Fruit fly (Drosophila melanogaster) Kc167 (cell line): Measurements from ENCODE around the gene CG6843.

Experiments
- Myc ChIP-seq: fragments of >200 bp; optimal IDR thresholded peaks from 2 replicates; lab custom pipeline; 2017; ENCODE audit warnings: missing external identifiers
- h ChIP-seq: fragments of >200 bp; optimal IDR thresholded peaks from 3 replicates; lab custom pipeline; 2018; ENCODE audit warnings: missing external identifiers
- psq ChIP-seq: fragments of >200 bp; optimal IDR thresholded peaks from 2 replicates; lab custom pipeline; 2017; ENCODE audit warnings: missing external identifiers

DNA sequence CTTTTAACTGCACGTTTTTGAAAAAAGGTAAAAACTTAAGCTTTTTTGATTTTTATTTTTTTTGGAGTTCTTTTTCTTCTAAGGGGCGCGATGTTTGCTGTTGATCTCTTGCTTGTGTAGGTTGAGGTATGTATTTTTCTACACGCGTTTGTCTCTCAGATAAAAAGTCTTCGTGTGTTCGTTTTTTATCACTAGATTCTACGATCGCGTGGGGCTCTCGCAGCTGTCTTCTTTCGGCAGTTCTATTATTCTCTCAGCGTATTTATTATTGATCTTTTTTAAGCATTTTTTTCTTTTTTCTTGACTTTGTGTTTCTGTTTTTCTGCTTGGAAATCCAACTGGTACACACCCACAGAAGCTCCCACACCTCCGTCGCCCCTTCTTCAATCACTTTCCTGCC, 6.3 kb upstream of the CG6843 start:
- TF ChIP-seq psq (lab: Kevin White, UChicago) (no peak), Myc (no peak), h (no peak)
